Worm (Caenorhabditis elegans) whole organism, midembryonic: ENCODE measurements around the gene F44E7.4.

Source experiments
- T22C8.4 ChIP-seq: fragments of 200-800 bp; sonication (Bioruptor generic); IDR thresholded peaks from 2 replicates; pipeline ENCODE4 v1.3.6; 2022; ENCODE audit warnings: missing genetic modification characterization, missing compliant biosample characterization
- cog-1 ChIP-seq: sonication (generic microtip); optimal IDR thresholded peaks from 2 replicates; lab custom pipeline; 2016; ENCODE audit warnings: missing genetic modification characterization, missing compliant biosample characterization
- flt-1 ChIP-seq: fragments of 200-800 bp; sonication (Bioruptor generic); IDR thresholded peaks from 2 replicates; pipeline ENCODE4 v1.3.6; 2022; ENCODE audit warnings: missing genetic modification characterization, missing compliant biosample characterization
- klf-2 ChIP-seq: fragments of 200-800 bp; sonication (Bioruptor generic); conservative IDR thresholded peaks from 2 replicates; pipeline ENCODE4 v1.3.6; 2022; ENCODE audit warnings: missing genetic modification reagents, missing genetic modification characterization, missing compliant biosample characterization
- med-1 ChIP-seq: sonication (generic microtip); optimal IDR thresholded peaks from 2 replicates; lab custom pipeline; 2017; ENCODE audit warnings: missing genetic modification characterization, mild to moderate bottlenecking, missing compliant biosample characterization, antibody characterized with exemption, missing genetic modification reagents; ENCODE audit not compliant: insufficient read depth
- ref-1 ChIP-seq: fragments of 200-800 bp; sonication (Bioruptor generic); conservative IDR thresholded peaks from 2 replicates; pipeline ENCODE4 v1.3.6; 2022; ENCODE audit warnings: missing genetic modification reagents, missing genetic modification characterization, missing compliant biosample characterization
- tab-1 ChIP-seq: fragments of 200-800 bp; sonication (Bioruptor generic); IDR thresholded peaks from 2 replicates; pipeline ENCODE4 v1.3.6; 2022; ENCODE audit warnings: missing genetic modification characterization, missing compliant biosample characterization
- ztf-23 ChIP-seq: fragments of 200-800 bp; sonication (Bioruptor generic); IDR thresholded peaks from 2 replicates; pipeline ENCODE4 v1.3.6; 2022; ENCODE audit warnings: missing genetic modification reagents, missing genetic modification characterization, missing compliant biosample characterization
- ztf-29 ChIP-seq: fragments of 200-800 bp; sonication (Bioruptor generic); IDR thresholded peaks from 2 replicates; pipeline ENCODE4 v1.3.6; 2022; ENCODE audit warnings: missing genetic modification reagents, missing genetic modification characterization, missing compliant biosample characterization

DNA sequence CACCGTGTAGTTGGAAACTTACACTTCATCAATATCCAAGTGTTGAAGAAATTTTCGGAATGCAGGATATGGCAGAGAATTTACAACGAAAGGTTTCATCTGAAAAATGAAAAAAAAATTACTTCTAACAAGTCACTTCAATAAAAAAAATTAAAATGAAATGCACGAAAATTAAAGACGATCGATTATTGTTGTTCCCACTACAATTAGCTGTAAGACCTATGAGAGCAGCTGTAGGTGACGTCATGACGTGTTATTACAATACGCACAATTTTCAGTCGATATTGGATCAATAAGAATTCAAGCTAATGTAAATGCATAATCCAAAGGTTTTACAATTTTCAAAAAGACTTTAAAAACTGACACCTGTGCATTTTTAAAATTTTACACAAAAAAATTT is 16.6 kb downstream of the F44E7.4 start, which contains the start of gene C53A3.1:
- no peak for TF ChIP-seq flt-1 (GFP tag; lab: Robert Waterston, UW)
- no peak for TF ChIP-seq T22C8.4 (GFP tag; lab: Robert Waterston, UW)
- TF ChIP-seq med-1 (GFP tag; lab: Kevin White, UChicago) = no peak
- TF ChIP-seq ref-1 (GFP tag; lab: Robert Waterston, UW) = no peak
- TF ChIP-seq cog-1 (tag; lab: Kevin White, UChicago) = no peak
- no peak for TF ChIP-seq tab-1 (GFP tag; lab: Robert Waterston, UW)
- no peak for TF ChIP-seq ztf-23 (GFP tag; lab: Robert Waterston, UW)
- TF ChIP-seq ztf-29 (GFP tag; lab: Robert Waterston, UW) = no peak
- TF ChIP-seq klf-2 (GFP tag; lab: Robert Waterston, UW) = no peak
